Fruit fly (Drosophila melanogaster) Kc167 (cell line): Measurements from ENCODE around the gene mbc.

Source experiments
- Myc ChIP-seq: fragments of >200 bp; optimal IDR thresholded peaks from 2 replicates; lab custom pipeline; 2017; ENCODE audit warnings: missing external identifiers
- Sin3A ChIP-seq: fragments of >200 bp; optimal IDR thresholded peaks from 2 replicates; lab custom pipeline; 2018; ENCODE audit warnings: missing external identifiers
- h ChIP-seq: fragments of >200 bp; optimal IDR thresholded peaks from 3 replicates; lab custom pipeline; 2018; ENCODE audit warnings: missing external identifiers
- insv ChIP-seq: fragments of >200 bp; optimal IDR thresholded peaks from 3 replicates; lab custom pipeline; 2018; ENCODE audit warnings: missing external identifiers
- psq ChIP-seq: fragments of >200 bp; optimal IDR thresholded peaks from 2 replicates; lab custom pipeline; 2017; ENCODE audit warnings: missing external identifiers
- ttk ChIP-seq: sonication (Bioruptor generic); optimal IDR thresholded peaks from 2 replicates; lab custom pipeline; 2017; ENCODE audit warnings: missing external identifiers

mbc gene

DNA sequence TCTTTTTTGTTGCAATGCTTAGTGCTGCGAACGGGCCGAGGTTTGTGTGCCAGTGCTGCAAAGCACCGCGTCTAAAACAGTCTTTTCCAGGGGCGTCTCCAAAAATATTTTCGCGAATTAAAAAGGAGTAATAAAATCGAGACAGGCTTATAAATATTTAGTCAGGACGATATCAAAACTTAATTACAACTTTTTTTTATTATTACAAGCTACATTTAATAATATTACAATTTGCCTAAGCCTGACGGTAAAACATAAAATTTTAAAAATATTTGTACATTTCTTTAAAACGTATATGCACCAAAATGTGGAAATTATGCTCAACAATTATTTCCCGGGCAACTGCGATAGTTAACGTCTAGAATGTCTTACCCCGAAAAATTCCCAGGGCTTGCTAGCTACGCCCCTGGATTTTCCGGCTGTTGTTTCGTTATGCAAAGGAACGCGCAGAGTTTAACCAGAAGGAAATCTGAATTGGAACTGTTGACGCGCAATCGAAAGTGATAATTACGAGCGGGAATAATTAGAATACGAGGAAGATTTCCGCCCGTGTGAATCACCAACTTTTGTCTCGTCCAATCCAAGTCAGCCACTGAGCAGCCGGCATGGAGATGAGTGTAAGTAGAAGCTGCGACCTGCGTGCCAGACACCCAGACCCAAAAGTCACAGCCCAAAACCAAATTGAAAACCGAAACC is 23.5 kb upstream of the mbc start, which contains the start of the genes PTPMT1 and Hrd3:
Gene PTPMT1 (plus strand): TSS at position 428 of the 696 bp plus-strand sequence.
Gene Hrd3 (minus strand): TSS at position 646 of the 696 bp plus-strand sequence.
- TF ChIP-seq Myc (lab: Kevin White, UChicago) (no peak), psq (lab: Kevin White, UChicago) (no peak), insv (lab: Kevin White, UChicago) (no peak), h (lab: Kevin White, UChicago) (no peak), Sin3A (lab: Kevin White, UChicago) (no peak), ttk (lab: Kevin White, UChicago) (no peak)

dm6 chr3R:23760219-23761018 is 21.1 kb upstream of the mbc start, which contains the start of gene SdhD:
Gene SdhD, minus strand, starts transcription at chr3R:23760600.
- no peak for TF ChIP-seq Myc (lab: Kevin White, UChicago)
- no peak for TF ChIP-seq h (lab: Kevin White, UChicago)

DNA sequence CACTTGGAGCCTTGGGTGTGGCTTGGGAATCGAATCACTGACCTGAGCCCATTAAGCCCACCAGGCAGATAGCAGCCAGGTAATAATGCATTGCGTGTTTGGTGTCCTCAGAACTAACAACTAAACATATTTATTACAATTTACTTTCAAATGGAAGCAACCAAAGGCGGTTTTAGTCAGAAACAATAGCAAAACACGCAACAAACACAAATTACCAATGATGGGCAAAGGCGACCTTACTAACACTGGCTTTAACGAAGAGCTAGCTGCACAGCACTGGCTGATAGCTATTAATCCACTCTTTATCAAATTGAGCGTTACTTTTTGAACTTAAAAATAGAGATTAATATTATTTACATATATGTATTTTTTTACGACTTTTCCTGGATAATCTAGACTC is 18.6 kb upstream of the mbc start, which contains the start of gene udt:
Gene udt (minus strand): TSS at position 249 of the 400 bp plus-strand sequence.
- no peak for TF ChIP-seq Myc (lab: Kevin White, UChicago)
- TF ChIP-seq ttk (lab: Kevin White, UChicago): no peak
- TF ChIP-seq h (lab: Kevin White, UChicago): no peak
- no peak for TF ChIP-seq Sin3A (lab: Kevin White, UChicago)
- TF ChIP-seq insv (lab: Kevin White, UChicago): no peak
- no peak for TF ChIP-seq psq (lab: Kevin White, UChicago)

- TF ChIP-seq psq (lab: Kevin White, UChicago) (no peak), Myc (lab: Kevin White, UChicago) (no peak), Sin3A (lab: Kevin White, UChicago) (no peak), ttk (lab: Kevin White, UChicago) (no peak), insv (lab: Kevin White, UChicago) (no peak), h (lab: Kevin White, UChicago) (no peak)
These were observed 17.8 kb upstream of the mbc start, which contains the start of gene Lsd-1 for dm6 chr3R:23763622-23764273. Gene Lsd-1, plus strand, starts transcription at chr3R:23763857.

DNA sequence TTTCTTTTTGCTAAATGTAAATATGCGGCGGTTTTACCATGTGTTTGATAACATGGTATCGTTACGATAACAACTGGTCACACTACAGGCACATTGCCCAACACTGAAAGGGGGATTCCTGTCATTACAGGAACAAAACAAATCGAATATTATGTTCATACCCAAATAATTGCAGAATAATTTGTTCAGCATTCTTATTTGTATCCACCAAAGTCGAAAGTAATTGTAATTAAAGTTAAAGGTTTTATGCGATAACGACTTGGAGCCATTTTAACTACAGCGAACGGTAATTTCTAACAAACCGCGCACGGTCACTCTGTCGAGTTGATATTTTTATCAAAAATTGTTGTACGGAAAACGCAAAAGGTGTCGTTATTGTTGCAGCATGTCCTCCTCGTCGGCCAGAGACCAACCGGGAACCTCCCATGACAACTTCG is 14.1 kb upstream of the mbc start, which contains the start of the genes CG10214 and CG10375:
Gene CG10214 (minus strand): TSS at position 72 of the 437 bp plus-strand sequence.
Gene CG10375 (plus strand): TSS at position 296 of the 437 bp plus-strand sequence.
- TF ChIP-seq Myc (lab: Kevin White, UChicago) (no peak), insv (lab: Kevin White, UChicago) (no peak), psq (lab: Kevin White, UChicago) (no peak), ttk (lab: Kevin White, UChicago) (no peak), Sin3A (lab: Kevin White, UChicago) (no peak), h (lab: Kevin White, UChicago) (no peak)

DNA sequence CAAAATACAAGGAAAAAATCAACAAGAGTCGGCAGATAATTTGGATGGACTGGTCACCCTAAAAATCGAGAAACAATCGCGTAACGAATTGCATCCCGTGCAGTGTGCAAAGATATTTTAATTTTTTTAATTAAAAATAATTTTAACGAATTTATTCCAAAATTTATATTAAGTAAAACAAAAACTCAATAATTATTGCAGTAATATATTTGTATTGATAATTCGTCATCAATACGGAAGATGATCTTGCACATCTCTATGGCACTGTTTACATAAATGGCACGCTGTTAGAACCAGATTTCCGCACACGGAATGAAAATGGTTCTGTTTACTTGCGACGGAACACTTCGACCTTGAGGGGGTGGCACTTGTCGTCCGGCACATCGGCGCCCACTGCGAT is 8.8 kb upstream of the mbc start, which contains the start of gene tst:
Gene tst (minus strand): TSS at position 52 of the 400 bp plus-strand sequence.
- TF ChIP-seq Myc (lab: Kevin White, UChicago) (no peak), h (lab: Kevin White, UChicago) (no peak), ttk (lab: Kevin White, UChicago) (no peak), Sin3A (lab: Kevin White, UChicago) (no peak), psq (lab: Kevin White, UChicago) (no peak), insv (lab: Kevin White, UChicago) (no peak)

DNA sequence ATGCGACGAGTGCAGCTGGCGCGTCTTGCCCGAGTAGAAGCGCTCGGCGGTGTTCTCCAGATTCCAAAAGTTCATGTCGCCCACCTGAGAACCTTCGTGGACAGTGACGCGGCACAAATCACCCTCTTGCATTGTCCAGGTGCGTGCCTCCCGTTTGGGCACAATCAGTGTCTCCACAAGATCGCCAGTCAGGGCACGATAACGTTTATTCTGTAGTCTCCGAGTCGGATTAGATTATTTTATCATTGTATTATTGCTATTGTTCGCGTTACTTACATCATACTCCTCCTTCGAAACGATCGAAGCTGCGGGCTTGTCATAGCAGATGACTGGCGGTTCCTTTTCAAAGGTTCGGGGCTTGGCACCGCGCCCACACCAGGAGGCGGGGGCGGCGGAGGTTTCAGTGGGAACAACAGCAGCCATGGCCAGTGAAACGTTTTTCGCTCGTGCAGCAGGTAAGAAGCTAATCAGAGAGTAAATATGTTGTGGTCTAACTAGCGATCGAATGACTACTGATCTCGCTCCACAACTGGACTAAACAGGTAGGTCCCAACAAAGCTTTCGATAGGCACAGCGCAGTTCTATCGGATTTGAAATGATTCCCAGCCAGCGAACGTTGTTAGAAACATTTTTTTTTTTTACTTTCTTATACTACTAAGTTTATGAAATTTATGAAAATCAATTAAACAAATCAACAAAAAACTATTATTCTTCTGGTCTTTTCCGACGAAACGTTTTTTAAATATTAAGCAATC is 7.8 kb upstream of the mbc start, which contains the start of gene CG10208:
Gene CG10208 (minus strand): TSS at position 518 of the 755 bp plus-strand sequence.
- TF ChIP-seq h (lab: Kevin White, UChicago) (no peak), psq (lab: Kevin White, UChicago) (no peak), Myc (lab: Kevin White, UChicago) (no peak), Sin3A (lab: Kevin White, UChicago) (no peak), insv (lab: Kevin White, UChicago) (no peak), ttk (lab: Kevin White, UChicago) (no peak)

dm6 chr3R:23780757-23781156 is 808 bp upstream of the mbc start:
- no peak for TF ChIP-seq psq (lab: Kevin White, UChicago)
- TF ChIP-seq Myc (lab: Kevin White, UChicago): no peak
- no peak for TF ChIP-seq h (lab: Kevin White, UChicago)
- no peak for TF ChIP-seq ttk (lab: Kevin White, UChicago)
- no peak for TF ChIP-seq Sin3A (lab: Kevin White, UChicago)
- TF ChIP-seq insv (lab: Kevin White, UChicago): no peak

dm6 chr3R:23782456-23783402 is 1.2 kb downstream of the mbc start:
- TF ChIP-seq psq (lab: Kevin White, UChicago) (no peak), insv (lab: Kevin White, UChicago) (no peak), h (lab: Kevin White, UChicago) (no peak), Sin3A (lab: Kevin White, UChicago) (no peak), ttk (lab: Kevin White, UChicago) (no peak), Myc (lab: Kevin White, UChicago) (no peak)
